Worm (Caenorhabditis elegans) whole organism, young adult: ENCODE data around the gene F36D3.1.

ENCODE experiments used
- F23B12.7 ChIP-seq: sonication (generic microtip); optimal IDR thresholded peaks from 2 replicates; lab custom pipeline; 2017; ENCODE audit warnings: missing genetic modification characterization, mild to moderate bottlenecking, missing compliant biosample characterization, antibody characterized with exemption, moderate library complexity; ENCODE audit not compliant: insufficient read depth
- F37B4.10 ChIP-seq: fragments of 200-800 bp; sonication (Bioruptor generic); IDR thresholded peaks from 2 replicates; pipeline ENCODE4 v1.3.6; 2022; ENCODE audit warnings: missing genetic modification characterization, missing compliant biosample characterization
- F57A8.1 ChIP-seq: fragments of 200-800 bp; sonication (Bioruptor generic); optimal IDR thresholded peaks from 2 replicates; lab custom pipeline; 2018; ENCODE audit warnings: mild to moderate bottlenecking, missing genetic modification characterization, moderate library complexity, missing compliant biosample characterization
- K12H6.12 ChIP-seq: fragments of 200-800 bp; sonication (Bioruptor generic); optimal IDR thresholded peaks from 2 replicates; lab custom pipeline; 2018; ENCODE audit warnings: mild to moderate bottlenecking, missing genetic modification characterization, missing compliant biosample characterization
- Y53F4B.3 ChIP-seq: fragments of 200-800 bp; sonication (Bioruptor generic); IDR thresholded peaks from 2 replicates; pipeline ENCODE4 v1.3.6; 2022; ENCODE audit warnings: missing genetic modification reagents, missing genetic modification characterization, missing compliant biosample characterization
- Y79H2A.3 ChIP-seq: fragments of 200-800 bp; sonication (Bioruptor generic); conservative IDR thresholded peaks from 2 replicates; pipeline ENCODE4 v1.3.6; 2022; ENCODE audit warnings: missing genetic modification reagents, missing genetic modification characterization, missing compliant biosample characterization
- aptf-3 ChIP-seq: fragments of 200-800 bp; sonication (Bioruptor generic); IDR thresholded peaks from 2 replicates; pipeline ENCODE4 v1.3.6; 2022; ENCODE audit warnings: missing genetic modification characterization, missing compliant biosample characterization
- attf-3 ChIP-seq: fragments of 200-800 bp; sonication (Bioruptor generic); conservative IDR thresholded peaks from 2 replicates; pipeline ENCODE4 v1.3.6; 2022; ENCODE audit warnings: missing genetic modification reagents, missing genetic modification characterization, missing compliant biosample characterization
- ccch-3 ChIP-seq: fragments of 200-800 bp; sonication (Bioruptor generic); optimal IDR thresholded peaks from 2 replicates; lab custom pipeline; 2018; ENCODE audit warnings: mild to moderate bottlenecking, missing genetic modification characterization, missing compliant biosample characterization
- ceh-58 ChIP-seq: fragments of 200-800 bp; sonication (Bioruptor generic); IDR thresholded peaks from 2 replicates; pipeline ENCODE4 v1.3.6; 2022; ENCODE audit warnings: missing genetic modification characterization, missing compliant biosample characterization
- ceh-91 ChIP-seq: fragments of 200-800 bp; sonication (Bioruptor generic); IDR thresholded peaks from 2 replicates; pipeline ENCODE4 v1.3.6; 2022; ENCODE audit warnings: missing genetic modification reagents, missing genetic modification characterization, missing compliant biosample characterization
- fkh-3 ChIP-seq: sonication (generic microtip); optimal IDR thresholded peaks from 2 replicates; lab custom pipeline; 2016; ENCODE audit warnings: mild to moderate bottlenecking, missing genetic modification characterization, missing compliant biosample characterization
- gei-17 ChIP-seq: fragments of 200-800 bp; sonication (Bioruptor generic); optimal IDR thresholded peaks from 2 replicates; lab custom pipeline; 2018; ENCODE audit warnings: mild to moderate bottlenecking, missing genetic modification characterization, missing compliant biosample characterization
- hlh-26 ChIP-seq: fragments of 200-800 bp; sonication (Bioruptor generic); conservative IDR thresholded peaks from 2 replicates; pipeline ENCODE4 v1.3.6; 2022; ENCODE audit warnings: missing genetic modification reagents, missing genetic modification characterization, missing compliant biosample characterization
- hrde-1 ChIP-seq: sonication (generic microtip); optimal IDR thresholded peaks from 2 replicates; lab custom pipeline; 2016; ENCODE audit warnings: missing genetic modification characterization, mild to moderate bottlenecking, missing compliant biosample characterization, moderate library complexity, missing genotype, missing genetic modification reagents, borderline replicate concordance
- hsf-1 ChIP-seq: fragments of 200-800 bp; sonication (Bioruptor generic); IDR thresholded peaks from 2 replicates; pipeline ENCODE4 v1.3.6; 2022; ENCODE audit warnings: missing genetic modification reagents, missing genetic modification characterization, missing compliant biosample characterization
- let-526 ChIP-seq: fragments of 200-800 bp; sonication (Bioruptor generic); IDR thresholded peaks from 2 replicates; pipeline ENCODE4 v1.3.6; 2022; ENCODE audit warnings: missing genetic modification reagents, missing genetic modification characterization, missing compliant biosample characterization
- let-607 ChIP-seq, 2 experiments: fragments of 200-800 bp in 1 of 2; sonication (Bioruptor generic) in 1 of 2; sonication (generic microtip) in 1 of 2; optimal IDR thresholded peaks; 2 replicates each; lab custom pipeline; 2016 to 2018; ENCODE audit warnings: mild to moderate bottlenecking in 2 of 2, missing compliant biosample characterization in 2 of 2, missing genetic modification characterization in 2 of 2, moderate library complexity in 2 of 2, missing genotype in 1 of 2
- lin-40 ChIP-seq: sonication (generic microtip); optimal IDR thresholded peaks from 2 replicates; lab custom pipeline; 2016; ENCODE audit warnings: missing genetic modification characterization, mild to moderate bottlenecking, missing compliant biosample characterization, missing genotype, missing genetic modification reagents
- mcd-1 ChIP-seq: fragments of 200-800 bp; sonication (Bioruptor generic); IDR thresholded peaks from 2 replicates; pipeline ENCODE4 v1.3.6; 2022; ENCODE audit warnings: missing genetic modification reagents, missing genetic modification characterization, missing compliant biosample characterization
- mxl-1 ChIP-seq: sonication (generic microtip); optimal IDR thresholded peaks from 2 replicates; lab custom pipeline; 2016; ENCODE audit warnings: missing genetic modification characterization, missing compliant biosample characterization
- nfya-1 ChIP-seq: sonication (generic microtip); optimal IDR thresholded peaks from 2 replicates; lab custom pipeline; 2017; ENCODE audit warnings: antibody characterized with exemption, missing compliant biosample characterization, missing genetic modification characterization, borderline replicate concordance; ENCODE audit not compliant: insufficient read depth
- nfyb-1 ChIP-seq: fragments of 200-800 bp; sonication (Bioruptor generic); IDR thresholded peaks from 2 replicates; pipeline ENCODE4 v1.3.6; 2022; ENCODE audit warnings: missing genetic modification reagents, missing genetic modification characterization, missing compliant biosample characterization
- nhr-120 ChIP-seq: fragments of 200-800 bp; sonication (Bioruptor generic); IDR thresholded peaks from 2 replicates; pipeline ENCODE4 v1.3.6; 2022; ENCODE audit warnings: missing genetic modification characterization, missing compliant biosample characterization
- nhr-179 ChIP-seq: sonication (generic microtip); optimal IDR thresholded peaks from 2 replicates; lab custom pipeline; 2016; ENCODE audit warnings: mild to moderate bottlenecking, missing genetic modification characterization, missing compliant biosample characterization
- nhr-90 ChIP-seq: sonication (generic microtip); optimal IDR thresholded peaks from 2 replicates; lab custom pipeline; 2016; ENCODE audit warnings: missing genotype, mild to moderate bottlenecking, missing genetic modification characterization, missing compliant biosample characterization
- repo-1 ChIP-seq: sonication (generic microtip); optimal IDR thresholded peaks from 2 replicates; lab custom pipeline; 2017; ENCODE audit warnings: mild to moderate bottlenecking, missing genetic modification characterization, missing compliant biosample characterization
- sdz-38 ChIP-seq: sonication (generic microtip); optimal IDR thresholded peaks from 2 replicates; lab custom pipeline; 2016; ENCODE audit warnings: missing genotype, missing genetic modification characterization, missing compliant biosample characterization
- snpc-1.1 ChIP-seq: sonication (generic microtip); optimal IDR thresholded peaks from 2 replicates; lab custom pipeline; 2017; ENCODE audit warnings: missing genetic modification characterization, mild to moderate bottlenecking, missing compliant biosample characterization, antibody characterized with exemption, moderate library complexity, missing genotype, missing genetic modification reagents; ENCODE audit not compliant: insufficient read depth
- snpc-4 ChIP-seq, 5 experiments: fragments of 150-350 bp in 1 of 5; sonication (generic microtip) in 4 of 5; optimal IDR thresholded peaks; 2 replicates each; lab custom pipeline; 2014 to 2018; ENCODE audit warnings: missing genetic modification characterization in 5 of 5, missing biosample characterization in 3 of 5, antibody characterized with exemption in 2 of 5, mild to moderate bottlenecking in 2 of 5, missing compliant biosample characterization in 2 of 5, missing genotype in 2 of 5, moderate library complexity in 2 of 5, missing genetic modification reagents in 1 of 5
- tlf-1 ChIP-seq: fragments of 200-800 bp; sonication (Bioruptor generic); optimal IDR thresholded peaks from 2 replicates; lab custom pipeline; 2018; ENCODE audit warnings: mild to moderate bottlenecking, missing genetic modification characterization, missing compliant biosample characterization
- unc-62 ChIP-seq: fragments of 150-350 bp; optimal IDR thresholded peaks from 2 replicates; lab custom pipeline; 2014; ENCODE audit warnings: missing biosample characterization, missing genetic modification reagents, missing genetic modification characterization
- zim-3 ChIP-seq: sonication (generic microtip); optimal IDR thresholded peaks from 2 replicates; lab custom pipeline; 2017; ENCODE audit warnings: mild to moderate bottlenecking, missing genetic modification characterization, moderate library complexity, missing compliant biosample characterization
- ztf-28 ChIP-seq: fragments of 200-800 bp; sonication (Bioruptor generic); IDR thresholded peaks from 2 replicates; pipeline ENCODE4 v1.3.6; 2022; ENCODE audit warnings: missing genetic modification reagents, missing genetic modification characterization, missing compliant biosample characterization
- ztf-3 ChIP-seq: fragments of 200-800 bp; sonication (Bioruptor generic); optimal IDR thresholded peaks from 2 replicates; lab custom pipeline; 2018; ENCODE audit warnings: mild to moderate bottlenecking, missing genetic modification characterization, missing compliant biosample characterization

Gene F36D3.1

DNA sequence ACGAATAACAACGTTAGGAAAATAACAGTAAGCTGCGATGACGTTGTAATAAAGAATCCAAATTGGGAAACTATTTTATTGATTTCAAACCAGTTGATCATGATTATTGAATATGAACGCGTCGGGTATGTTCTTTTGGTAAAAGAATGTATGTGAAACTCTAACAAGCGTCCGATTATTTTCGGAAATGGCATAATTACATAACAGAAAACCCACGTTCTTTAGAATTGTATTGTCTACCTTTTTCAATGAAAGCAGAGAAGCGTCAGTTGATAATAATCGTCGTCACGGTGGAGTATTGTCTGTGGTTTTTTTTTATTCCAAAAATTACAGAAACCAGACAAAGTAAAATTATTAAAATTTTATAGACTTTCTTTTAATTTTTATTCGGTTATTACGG is 44.1 kb upstream of the F36D3.1 start, which contains the start of gene str-14:
str-14 (minus strand) TSS at position 101 of the 400 bp plus-strand sequence.
- TF ChIP-seq mcd-1 (no peak), nfyb-1 (GFP tag; lab: Robert Waterston, UW) (no peak), Y53F4B.3 (no peak), gei-17 (no peak), attf-3 (GFP tag; lab: Robert Waterston, UW) (no peak), sdz-38 (no peak), F23B12.7 (tag; lab: Kevin White, UChicago) (no peak), ztf-3 (no peak), tlf-1 (GFP tag; lab: Kevin White, UChicago) (no peak), let-526 (no peak), F57A8.1 (GFP tag; lab: Kevin White, UChicago) (no peak), nhr-179 (tag; lab: Kevin White, UChicago) (no peak), F37B4.10 (GFP tag; lab: Robert Waterston, UW) (no peak)

DNA sequence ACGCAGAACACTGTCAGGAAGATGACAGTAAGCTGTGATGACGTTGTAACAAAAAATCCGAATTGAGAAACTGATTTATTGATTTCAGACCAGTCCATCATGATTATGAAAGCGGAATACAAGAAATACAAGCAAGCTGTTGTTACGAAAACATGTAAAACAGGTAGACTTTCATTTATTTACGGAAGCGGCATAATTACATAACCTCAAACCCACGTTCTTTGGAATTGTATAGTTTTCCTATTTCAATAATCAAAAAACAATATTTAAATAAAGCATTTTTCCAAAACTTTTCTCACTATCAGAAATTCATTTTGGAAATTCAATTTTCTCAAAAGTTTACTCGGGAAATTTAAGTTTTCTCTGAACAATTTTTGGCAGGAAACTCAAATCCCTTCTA is 40.4 kb upstream of the F36D3.1 start, which contains the start of gene str-15:
str-15 (minus strand) TSS at position 101 of the 400 bp plus-strand sequence.
- TF ChIP-seq Y79H2A.3 (no peak), let-526 (no peak), K12H6.12 (no peak), ceh-58 (GFP tag; lab: Robert Waterston, UW) (no peak)

DNA sequence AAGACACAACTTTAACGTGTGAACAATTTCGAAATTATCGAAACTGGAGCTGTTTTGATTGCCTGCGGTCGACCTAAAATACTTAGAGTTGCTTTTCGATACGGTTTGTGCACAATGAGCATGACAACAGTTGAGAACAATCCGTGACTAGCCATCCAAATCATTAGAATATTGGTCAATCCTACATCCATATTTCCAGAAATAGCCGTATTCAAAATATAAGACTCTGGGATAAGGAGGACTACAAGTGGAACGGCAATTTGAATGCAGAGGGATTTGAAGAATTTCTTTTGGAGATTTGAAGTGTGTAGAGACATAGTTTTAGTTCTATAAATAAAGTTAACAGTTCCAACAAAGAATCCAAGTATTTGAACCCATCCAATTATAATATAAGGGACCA is 39.8 kb upstream of the F36D3.1 start:
- TF ChIP-seq repo-1 (no peak), mxl-1 (tag; lab: Kevin White, UChicago) (no peak), ceh-91 (no peak), ztf-28 (GFP tag; lab: Robert Waterston, UW) (no peak), fkh-3 (no peak), nhr-120 (GFP tag; lab: Robert Waterston, UW) (no peak), nhr-90 (tag; lab: Kevin White, UChicago) (no peak), lin-40 (tag; lab: Kevin White, UChicago) (no peak), zim-3 (tag; lab: Kevin White, UChicago) (no peak), snpc-1.1 (tag; lab: Kevin White, UChicago) (no peak), hlh-26 (GFP tag; lab: Robert Waterston, UW) (no peak), ccch-3 (GFP tag; lab: Kevin White, UChicago) (no peak), ztf-3 (no peak), nfya-1 (tag; lab: Kevin White, UChicago) (no peak), unc-62 (no peak)

DNA sequence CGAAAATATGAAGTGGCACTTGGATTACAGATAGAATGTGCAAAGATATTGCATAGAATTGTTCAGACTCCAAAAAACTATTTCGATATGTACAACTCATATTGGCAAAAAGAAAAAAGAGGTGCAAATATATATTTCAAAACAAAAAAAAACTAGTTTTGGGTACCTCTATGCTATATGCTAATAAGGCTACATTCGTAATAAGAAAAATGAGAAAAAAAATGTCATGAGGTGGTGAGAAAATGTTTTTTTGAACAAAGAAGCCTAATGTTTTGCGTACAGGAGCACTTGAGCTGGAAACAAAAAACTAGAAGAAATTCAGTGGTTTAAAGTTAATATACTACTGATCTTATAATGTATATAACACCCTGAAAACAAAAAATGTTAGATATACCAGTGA is 38.3 kb upstream of the F36D3.1 start, which contains the start of gene srh-142:
srh-142 (minus strand) TSS at position 101 of the 400 bp plus-strand sequence.
- no peak for TF ChIP-seq hrde-1 (tag; lab: Kevin White, UChicago)
- no peak for TF ChIP-seq hsf-1 (GFP tag; lab: Robert Waterston, UW)
- no peak for TF ChIP-seq nfyb-1 (GFP tag; lab: Robert Waterston, UW)
- TF ChIP-seq let-607 (tag; optimal IDR thresholded peaks at IDR 0.05; lab: Kevin White, UChicago), result no peak
- TF ChIP-seq ztf-3, result no peak
- no peak for TF ChIP-seq snpc-4 (GFP tag; optimal IDR thresholded peaks at IDR 0.05; lab: Kevin White, UChicago)
- no peak for TF ChIP-seq snpc-4 (tag; optimal IDR thresholded peaks at IDR 0.05; lab: Kevin White, UChicago)
- TF ChIP-seq K12H6.12, result no peak
- no peak for TF ChIP-seq fkh-3
- TF ChIP-seq snpc-1.1 (tag; lab: Kevin White, UChicago), result no peak
- no peak for TF ChIP-seq nhr-90 (tag; lab: Kevin White, UChicago)
- TF ChIP-seq zim-3 (tag; lab: Kevin White, UChicago), result no peak
- no peak for TF ChIP-seq aptf-3 (GFP tag; lab: Robert Waterston, UW)
